Worm (Caenorhabditis elegans) whole organism, young adult: Measurements from ENCODE around the gene F07F6.8.

Source experiments
- B0336.3 ChIP-seq: fragments of 200-800 bp; sonication (Bioruptor generic); IDR thresholded peaks from 2 replicates; pipeline ENCODE4 v1.3.6; 2022; ENCODE audit warnings: missing genetic modification characterization, missing compliant biosample characterization
- F22D6.2 ChIP-seq: sonication (generic microtip); optimal IDR thresholded peaks from 2 replicates; lab custom pipeline; 2016; ENCODE audit warnings: mild to moderate bottlenecking, missing genetic modification characterization, missing compliant biosample characterization
- F49E8.2 ChIP-seq: sonication (generic microtip); optimal IDR thresholded peaks from 3 replicates; lab custom pipeline; 2017; ENCODE audit warnings: missing genetic modification characterization, mild to moderate bottlenecking, missing compliant biosample characterization, antibody characterized with exemption, moderate library complexity; ENCODE audit not compliant: insufficient read depth
- ceh-40 ChIP-seq: fragments of 200-800 bp; sonication (Bioruptor generic); IDR thresholded peaks from 2 replicates; pipeline ENCODE4 v1.3.6; 2022; ENCODE audit warnings: missing genetic modification characterization, missing compliant biosample characterization
- hlh-12 ChIP-seq: sonication (generic microtip); optimal IDR thresholded peaks from 2 replicates; lab custom pipeline; 2016; ENCODE audit warnings: missing genetic modification characterization, missing compliant biosample characterization
- lir-1 ChIP-seq: fragments of 200-800 bp; sonication (Bioruptor generic); conservative IDR thresholded peaks from 2 replicates; pipeline ENCODE4 v1.3.6; 2022; ENCODE audit warnings: missing genetic modification reagents, missing genetic modification characterization, missing compliant biosample characterization
- nfyb-1 ChIP-seq: fragments of 200-800 bp; sonication (Bioruptor generic); IDR thresholded peaks from 2 replicates; pipeline ENCODE4 v1.3.6; 2022; ENCODE audit warnings: missing genetic modification reagents, missing genetic modification characterization, missing compliant biosample characterization
- snpc-1.1 ChIP-seq: sonication (generic microtip); optimal IDR thresholded peaks from 2 replicates; lab custom pipeline; 2017; ENCODE audit warnings: missing genetic modification characterization, mild to moderate bottlenecking, missing compliant biosample characterization, antibody characterized with exemption, moderate library complexity, missing genotype, missing genetic modification reagents; ENCODE audit not compliant: insufficient read depth
- ztf-6 ChIP-seq: fragments of 200-800 bp; sonication (Bioruptor generic); IDR thresholded peaks from 2 replicates; pipeline ENCODE4 v1.3.6; 2022; ENCODE audit warnings: missing genetic modification reagents, missing genetic modification characterization, missing compliant biosample characterization

DNA sequence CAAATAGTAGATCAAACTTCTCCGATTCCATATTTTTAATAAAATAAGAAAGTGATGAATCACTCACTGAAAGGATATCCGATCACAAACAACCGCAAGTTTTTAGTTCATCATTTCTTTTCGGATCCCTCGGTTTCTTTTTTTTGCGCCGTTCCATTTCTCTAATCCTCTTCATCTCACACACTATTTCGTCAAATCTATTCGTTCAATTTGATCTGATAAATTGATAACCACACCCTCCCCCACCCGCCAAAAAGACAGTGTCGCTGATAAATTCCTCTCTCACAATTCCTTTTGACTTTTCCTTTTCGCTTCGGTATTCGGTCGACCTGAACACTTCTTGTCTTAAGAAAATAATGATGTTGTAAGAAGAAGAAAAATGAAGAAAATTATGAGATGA is 34.0 kb upstream of the F07F6.8 start:
- TF ChIP-seq lir-1 (GFP tag; lab: Robert Waterston, UW) (no peak), ztf-6 (GFP tag; lab: Robert Waterston, UW) (no peak), F49E8.2 (tag; lab: Kevin White, UChicago) (no peak), B0336.3 (GFP tag; lab: Robert Waterston, UW) (no peak), hlh-12 (tag; lab: Kevin White, UChicago) (no peak), snpc-1.1 (tag; lab: Kevin White, UChicago) (no peak), ceh-40 (no peak), F22D6.2 (no peak), nfyb-1 (GFP tag; lab: Robert Waterston, UW) (no peak)
